Worm (Caenorhabditis elegans) whole organism, L1 larva: ENCODE results near the gene ZK1307.4.

Experiments
- C04F5.9 ChIP-seq: sonication (generic microtip); optimal IDR thresholded peaks from 2 replicates; lab custom pipeline; 2016; ENCODE audit warnings: missing genetic modification characterization, missing compliant biosample characterization
- C16A3.4 ChIP-seq: fragments of 150-350 bp; optimal IDR thresholded peaks from 2 replicates; lab custom pipeline; 2014; ENCODE audit warnings: missing biosample characterization, missing genetic modification characterization
- Y116A8C.19 ChIP-seq: sonication (generic microtip); optimal IDR thresholded peaks from 2 replicates; lab custom pipeline; 2016; ENCODE audit warnings: missing compliant biosample characterization, missing genetic modification characterization, borderline replicate concordance
- aha-1 ChIP-seq: fragments of 150-350 bp; optimal IDR thresholded peaks from 2 replicates; lab custom pipeline; 2014; ENCODE audit warnings: missing biosample characterization, missing genetic modification characterization
- alr-1 ChIP-seq: fragments of 200-800 bp; sonication (Bioruptor generic); optimal IDR thresholded peaks from 2 replicates; lab custom pipeline; 2018; ENCODE audit warnings: borderline replicate concordance, mild to moderate bottlenecking, missing genetic modification characterization, missing compliant biosample characterization
- aly-2 ChIP-seq: fragments of 150-350 bp; optimal IDR thresholded peaks from 2 replicates; lab custom pipeline; 2014; ENCODE audit warnings: missing biosample characterization, missing genetic modification characterization
- blmp-1 ChIP-seq: fragments of 150-350 bp; optimal IDR thresholded peaks from 2 replicates; lab custom pipeline; 2014; ENCODE audit warnings: missing biosample characterization, missing genetic modification characterization
- ceh-8 ChIP-seq: fragments of 200-800 bp; sonication (Bioruptor generic); optimal IDR thresholded peaks from 2 replicates; lab custom pipeline; 2018; ENCODE audit warnings: mild to moderate bottlenecking, missing genetic modification characterization, moderate library complexity, missing compliant biosample characterization
- ceh-90 ChIP-seq: sonication (generic microtip); optimal IDR thresholded peaks from 2 replicates; lab custom pipeline; 2016; ENCODE audit warnings: missing genetic modification characterization, missing compliant biosample characterization
- dsc-1 ChIP-seq: sonication (generic microtip); optimal IDR thresholded peaks from 2 replicates; lab custom pipeline; 2016; ENCODE audit warnings: mild to moderate bottlenecking, missing genetic modification characterization, missing compliant biosample characterization
- efl-3 ChIP-seq: fragments of 200-800 bp; sonication (Bioruptor generic); optimal IDR thresholded peaks from 2 replicates; lab custom pipeline; 2018; ENCODE audit warnings: mild to moderate bottlenecking, missing genetic modification characterization, missing compliant biosample characterization
- egl-13 ChIP-seq: sonication (generic microtip); optimal IDR thresholded peaks from 2 replicates; lab custom pipeline; 2016; ENCODE audit warnings: missing genotype, missing genetic modification reagents, missing genetic modification characterization, missing compliant biosample characterization
- elt-2 ChIP-seq: sonication (generic microtip); optimal IDR thresholded peaks from 2 replicates; lab custom pipeline; 2016; ENCODE audit warnings: missing genetic modification characterization, mild to moderate bottlenecking, inconsistent platforms, missing compliant biosample characterization, missing genetic modification reagents
- elt-3 ChIP-seq, 6 experiments: fragments of 150-350 bp in 1 of 6; sonication (generic microtip); optimal IDR thresholded peaks; 2 replicates each; lab custom pipeline; 2017 to 2018; ENCODE audit warnings: missing biosample characterization in 6 of 6, missing genetic modification characterization in 6 of 6, inconsistent platforms in 1 of 6
- ets-5 ChIP-seq: fragments of 200-800 bp; sonication (Bioruptor generic); IDR thresholded peaks from 2 replicates; pipeline ENCODE4 v1.3.6; 2022; ENCODE audit warnings: missing genetic modification characterization, missing compliant biosample characterization
- fkh-8 ChIP-seq: sonication (generic microtip); optimal IDR thresholded peaks from 2 replicates; lab custom pipeline; 2016; ENCODE audit warnings: mild to moderate bottlenecking, missing genetic modification characterization, missing compliant biosample characterization
- fos-1 ChIP-seq: fragments of 150-350 bp; optimal IDR thresholded peaks from 2 replicates; lab custom pipeline; 2014; ENCODE audit warnings: missing biosample characterization, missing genetic modification characterization
- hlh-17 ChIP-seq: fragments of 200-800 bp; sonication (Bioruptor generic); optimal IDR thresholded peaks from 2 replicates; lab custom pipeline; 2018; ENCODE audit warnings: missing genetic modification characterization, mild to moderate bottlenecking, missing compliant biosample characterization, moderate library complexity, borderline replicate concordance
- isw-1 ChIP-seq: fragments of 200-800 bp; sonication (Bioruptor generic); IDR thresholded peaks from 2 replicates; pipeline ENCODE4 v1.3.6; 2022; ENCODE audit warnings: missing genetic modification characterization, missing compliant biosample characterization
- lin-13 ChIP-seq: fragments of 150-350 bp; optimal IDR thresholded peaks from 2 replicates; lab custom pipeline; 2014; ENCODE audit warnings: missing biosample characterization, missing genetic modification reagents, missing genetic modification characterization
- lin-15B ChIP-seq: fragments of 150-350 bp; sonication (generic microtip); optimal IDR thresholded peaks from 3 replicates; lab custom pipeline; 2014; ENCODE audit warnings: missing biosample characterization, missing genetic modification characterization
- lin-35 ChIP-seq, 2 experiments: fragments of 150-350 bp; optimal IDR thresholded peaks; 2 replicates each; lab custom pipeline; 2014; ENCODE audit warnings: missing biosample characterization in 2 of 2, missing genetic modification characterization in 2 of 2, missing genetic modification reagents in 2 of 2
- lir-3 ChIP-seq: sonication (generic microtip); optimal IDR thresholded peaks from 2 replicates; lab custom pipeline; 2016; ENCODE audit warnings: mild to moderate bottlenecking, missing genetic modification characterization, moderate library complexity, missing compliant biosample characterization; ENCODE audit not compliant: poor library complexity
- lsy-2 ChIP-seq, 2 experiments: fragments of 150-350 bp; optimal IDR thresholded peaks; 2 replicates each; lab custom pipeline; 2014; ENCODE audit warnings: missing biosample characterization in 2 of 2, missing genetic modification characterization in 2 of 2
- mab-9 ChIP-seq: fragments of 200-800 bp; sonication (Bioruptor generic); IDR thresholded peaks from 2 replicates; pipeline ENCODE4 v1.3.6; 2022; ENCODE audit warnings: missing genetic modification reagents, missing genetic modification characterization, missing compliant biosample characterization
- mdl-1 ChIP-seq, 2 experiments: fragments of 150-350 bp; optimal IDR thresholded peaks; 2 replicates each; lab custom pipeline; 2014 to 2017; ENCODE audit warnings: missing biosample characterization in 2 of 2, missing genetic modification characterization in 2 of 2, inconsistent platforms in 1 of 2
- mep-1 ChIP-seq: fragments of 150-350 bp; optimal IDR thresholded peaks from 2 replicates; lab custom pipeline; 2014; ENCODE audit warnings: missing biosample characterization, missing genetic modification characterization
- nhr-19 ChIP-seq: fragments of 200-800 bp; sonication (Bioruptor generic); conservative IDR thresholded peaks from 2 replicates; pipeline ENCODE4 v1.3.6; 2022; ENCODE audit warnings: missing genetic modification characterization, missing compliant biosample characterization
- nhr-20 ChIP-seq: sonication (generic microtip); optimal IDR thresholded peaks from 2 replicates; lab custom pipeline; 2016; ENCODE audit warnings: mild to moderate bottlenecking, missing genetic modification characterization, missing compliant biosample characterization
- nhr-237 ChIP-seq: fragments of 150-350 bp; optimal IDR thresholded peaks from 2 replicates; lab custom pipeline; 2014; ENCODE audit warnings: missing biosample characterization, missing genetic modification characterization
- nhr-85 ChIP-seq: sonication (generic microtip); peaks from one replicate; lab custom pipeline; 2016; ENCODE audit warnings: missing genetic modification characterization, inconsistent platforms, missing compliant biosample characterization
- nhr-90 ChIP-seq: sonication (generic microtip); optimal IDR thresholded peaks from 2 replicates; lab custom pipeline; 2016; ENCODE audit warnings: mild to moderate bottlenecking, missing genetic modification characterization, missing compliant biosample characterization; ENCODE audit not compliant: poor library complexity
- pax-3 ChIP-seq: fragments of 200-800 bp; sonication (Bioruptor generic); optimal IDR thresholded peaks from 2 replicates; lab custom pipeline; 2018; ENCODE audit warnings: mild to moderate bottlenecking, missing genetic modification characterization, moderate library complexity, missing compliant biosample characterization
- rnt-1 ChIP-seq: sonication (generic microtip); optimal IDR thresholded peaks from 2 replicates; lab custom pipeline; 2016; ENCODE audit warnings: mild to moderate bottlenecking, missing genetic modification characterization, moderate library complexity, missing compliant biosample characterization
- skn-1 ChIP-seq: fragments of 150-350 bp; optimal IDR thresholded peaks from 2 replicates; lab custom pipeline; 2014; ENCODE audit warnings: missing biosample characterization, missing genetic modification characterization
- snpc-4 ChIP-seq: fragments of 150-350 bp; optimal IDR thresholded peaks from 2 replicates; lab custom pipeline; 2014; ENCODE audit warnings: missing biosample characterization, missing genetic modification characterization
- snu-23 ChIP-seq: sonication (generic microtip); optimal IDR thresholded peaks from 2 replicates; lab custom pipeline; 2016; ENCODE audit warnings: missing genetic modification characterization, missing compliant biosample characterization
- sox-4 ChIP-seq: sonication (generic microtip); optimal IDR thresholded peaks from 2 replicates; lab custom pipeline; 2016; ENCODE audit warnings: missing genetic modification characterization, missing compliant biosample characterization
- swsn-7 ChIP-seq: sonication (generic microtip); optimal IDR thresholded peaks from 2 replicates; lab custom pipeline; 2016; ENCODE audit warnings: missing genetic modification characterization, missing compliant biosample characterization
- tbx-2 ChIP-seq: sonication (generic microtip); optimal IDR thresholded peaks from 2 replicates; lab custom pipeline; 2016; ENCODE audit warnings: missing genetic modification characterization, missing compliant biosample characterization
- unc-130 ChIP-seq: fragments of 150-350 bp; optimal IDR thresholded peaks from 2 replicates; lab custom pipeline; 2017; ENCODE audit warnings: missing biosample characterization, missing genetic modification characterization, inconsistent platforms
- unc-30 ChIP-seq: sonication (generic microtip); optimal IDR thresholded peaks from 2 replicates; lab custom pipeline; 2017; ENCODE audit warnings: missing biosample characterization, missing genetic modification characterization
- unc-62 ChIP-seq: fragments of 150-350 bp; optimal IDR thresholded peaks from 2 replicates; lab custom pipeline; 2014; ENCODE audit warnings: missing biosample characterization, missing genetic modification reagents, missing genetic modification characterization
- unc-86 ChIP-seq: sonication (generic microtip); optimal IDR thresholded peaks from 2 replicates; lab custom pipeline; 2016; ENCODE audit warnings: missing genetic modification characterization, missing compliant biosample characterization
- vab-15 ChIP-seq: sonication (generic microtip); optimal IDR thresholded peaks from 2 replicates; lab custom pipeline; 2017; ENCODE audit warnings: missing genotype, mild to moderate bottlenecking, missing genetic modification characterization, missing compliant biosample characterization
- zag-1 ChIP-seq: fragments of 150-350 bp; optimal IDR thresholded peaks from 2 replicates; lab custom pipeline; 2014; ENCODE audit warnings: missing biosample characterization, missing genetic modification characterization
- ztf-11 ChIP-seq, 2 experiments: sonication (generic microtip); optimal IDR thresholded peaks; 2 replicates each; lab custom pipeline; 2016 to 2017; ENCODE audit warnings: missing genetic modification characterization in 2 of 2, missing biosample characterization in 1 of 2, missing compliant biosample characterization in 1 of 2
- ztf-4 ChIP-seq: fragments of 150-350 bp; optimal IDR thresholded peaks from 2 replicates; lab custom pipeline; 2014; ENCODE audit warnings: missing biosample characterization, missing genetic modification characterization

The ZK1307.4 gene

ce11 chrII:9620616-9621015 lies 31.0 kb downstream of the ZK1307.4 start (continued):
- TF ChIP-seq hlh-17 (no peak), mdl-1 (tag; optimal IDR thresholded peaks at IDR 0.05; lab: Kevin White, UChicago) (no peak), lin-13 (no peak), unc-30 (tag; lab: Kevin White, UChicago) (no peak), dsc-1 (no peak), isw-1 (no peak), unc-86 (no peak), pax-3 (tag; lab: Kevin White, UChicago) (no peak), unc-62 (GFP tag; lab: Kevin White, UChicago) (no peak), ztf-4 (tag; lab: Kevin White, UChicago) (no peak), nhr-85 (peak; percentile 91), swsn-7 (tag; lab: Kevin White, UChicago) (no peak)

ce11 chrII:9619995-9620535 lies 31.5 kb downstream of the ZK1307.4 start:
- TF ChIP-seq rnt-1 (tag; lab: Kevin White, UChicago) = peak; percentile 29
- TF ChIP-seq nhr-85 = no peak
- TF ChIP-seq vab-15 (tag; lab: Kevin White, UChicago) = no peak
- TF ChIP-seq nhr-19 = no peak
- peak; percentile 88 for TF ChIP-seq blmp-1 (tag; lab: Kevin White, UChicago)
- TF ChIP-seq skn-1 = peak; percentile 11
- TF ChIP-seq ceh-8 = no peak

ce11 chrII:9619402-9619862 lies 32.2 kb downstream of the ZK1307.4 start:
- TF ChIP-seq unc-130 (peak; percentile 59), Y116A8C.19 (tag; lab: Kevin White, UChicago) (no peak), snu-23 (GFP tag; lab: Kevin White, UChicago) (peak; percentile 79), pax-3 (tag; lab: Kevin White, UChicago) (no peak), alr-1 (tag; lab: Kevin White, UChicago) (no peak), nhr-20 (peak; percentile 72), mab-9 (no peak), zag-1 (tag; lab: Kevin White, UChicago) (no peak), skn-1 (peak; percentile 32), elt-3 (tag; optimal IDR thresholded peaks at IDR 0.05; lab: Kevin White, UChicago) (peak in 5 of 6 experiments; percentile 23 to 79 (median 64)), vab-15 (tag; lab: Kevin White, UChicago) (no peak), nhr-19 (peak; percentile 61), C16A3.4 (tag; lab: Kevin White, UChicago) (peak; percentile 61), aly-2 (tag; lab: Kevin White, UChicago) (peak; percentile 30), snpc-4 (no peak), sox-4 (tag; lab: Kevin White, UChicago) (no peak), unc-62 (GFP tag; lab: Kevin White, UChicago) (no peak), ets-5 (GFP tag; lab: Robert Waterston, UW) (no peak), ceh-90 (tag; lab: Kevin White, UChicago) (no peak), fos-1 (tag; lab: Kevin White, UChicago) (no peak), nhr-90 (peak; percentile 72), rnt-1 (tag; lab: Kevin White, UChicago) (peak; percentile 71), nhr-237 (tag; lab: Kevin White, UChicago) (no peak), lir-3 (tag; lab: Kevin White, UChicago) (no peak), lin-13 (no peak), mep-1 (peak; percentile 59), tbx-2 (tag; lab: Kevin White, UChicago) (peak; percentile 0), lin-15B (tag; lab: Kevin White, UChicago) (no peak), lin-35 (GFP tag; optimal IDR thresholded peaks at IDR 0.05; lab: Kevin White, UChicago) (peak; percentile 4 to 64), efl-3 (GFP tag; lab: Kevin White, UChicago) (no peak), egl-13 (tag; lab: Kevin White, UChicago) (no peak), C04F5.9 (tag; lab: Kevin White, UChicago) (no peak), ztf-11 (tag; optimal IDR thresholded peaks at IDR 0.05; lab: Kevin White, UChicago) (no peak), lsy-2 (tag; optimal IDR thresholded peaks at IDR 0.05; lab: Kevin White, UChicago) (peak; percentile 26 to 55), aha-1 (no peak), dsc-1 (peak; percentile 40), fkh-8 (tag; lab: Kevin White, UChicago) (no peak), elt-2 (tag; lab: Kevin White, UChicago) (peak; percentile 62), ceh-8 (no peak)
